Fruit fly (Drosophila melanogaster) ovary, adult (tissue): Measurements from ENCODE around the gene Cox17.

Source experiments
- CG17801 ChIP-seq: fragments of 200-800 bp; optimal IDR thresholded peaks from 2 replicates; lab custom pipeline; 2019; ENCODE audit warnings: missing biosample characterization, mild to moderate bottlenecking, missing genetic modification characterization, moderate library complexity; ENCODE audit not compliant: partially characterized antibody

Gene Cox17

dm6 chrX:15084580-15085138, at the start of gene Cox17:
Gene Cox17, minus strand, starts transcription at chrX:15084699.
- TF ChIP-seq CG17801 (GFP tag; lab: Kevin White, UChicago): peak; percentile 72

DNA sequence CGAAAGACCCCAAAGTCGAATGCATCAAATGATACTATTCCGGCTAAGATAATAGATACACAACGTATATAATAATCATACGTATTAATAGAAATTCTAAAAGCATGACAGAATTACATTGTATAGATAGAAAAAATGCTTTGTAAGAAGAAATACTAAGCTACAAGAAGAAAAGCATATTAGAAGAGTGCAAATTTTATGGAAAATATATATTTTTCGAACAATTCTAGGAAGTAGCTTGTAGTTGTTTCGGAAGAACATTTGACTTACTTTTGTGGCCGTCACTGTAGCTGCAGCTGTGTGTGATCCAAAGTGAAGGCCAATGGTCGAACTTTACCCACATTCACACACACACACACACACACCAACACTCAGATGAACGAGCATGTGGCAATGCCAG, 47.6 kb upstream of the Cox17 start:
- TF ChIP-seq CG17801 (GFP tag; lab: Kevin White, UChicago): peak; percentile 9

DNA sequence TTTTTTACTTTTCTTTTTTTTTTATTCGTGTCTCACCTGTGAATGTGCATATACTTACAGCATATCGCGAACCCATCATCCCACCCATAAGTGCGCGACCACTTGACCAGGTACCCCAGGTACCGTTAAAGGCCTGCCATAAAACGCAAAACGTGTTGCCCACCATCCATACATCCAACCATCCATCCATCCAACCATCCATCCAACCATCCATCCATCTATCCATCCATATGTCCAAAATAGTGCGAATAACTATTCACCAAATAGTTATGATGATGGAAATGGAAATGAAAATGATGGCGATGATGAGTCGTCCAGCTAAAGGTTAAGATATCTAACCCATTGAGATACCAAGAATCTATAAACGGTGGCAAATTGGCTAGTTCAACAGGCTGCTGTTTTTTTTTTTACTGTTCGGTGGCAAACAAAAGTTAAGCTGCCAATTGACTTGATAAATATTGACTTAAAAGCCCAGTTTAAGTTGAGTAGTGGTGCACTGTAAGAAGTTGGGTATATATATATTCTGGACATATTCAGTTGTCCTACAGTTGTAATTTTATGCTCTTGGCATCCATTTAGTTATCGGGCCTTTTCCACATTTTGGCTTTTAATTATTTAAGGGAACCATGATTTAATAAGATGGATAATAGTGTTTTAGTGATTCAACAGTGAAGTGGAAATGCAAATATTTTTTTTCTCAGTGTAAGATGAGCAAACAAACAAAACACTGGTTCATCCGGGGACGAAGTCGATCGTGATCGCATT, 43.6 kb upstream of the Cox17 start:
- TF ChIP-seq CG17801 (GFP tag; lab: Kevin White, UChicago): no peak

DNA sequence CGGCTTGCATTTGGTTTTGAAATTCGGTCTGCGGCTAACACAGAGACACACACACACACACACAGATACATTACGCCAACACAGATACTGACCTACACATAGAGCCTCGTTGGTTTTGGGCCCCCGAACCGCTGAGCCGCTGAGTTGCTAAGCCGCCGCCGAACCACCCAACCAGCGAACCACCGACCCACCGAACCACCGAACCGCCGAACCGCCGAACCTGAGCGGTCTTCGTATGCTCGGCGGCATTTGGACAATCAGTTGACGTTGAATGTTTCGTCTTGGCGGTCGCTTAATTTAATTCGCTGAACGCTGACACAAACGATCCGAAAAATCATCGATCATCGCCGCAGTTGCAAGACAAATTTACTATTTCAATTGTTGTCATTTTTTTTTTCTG, 41.0 kb upstream of the Cox17 start, which contains the start of gene drd:
Gene drd (plus strand): TSS at position 258 of the 400 bp plus-strand sequence.
- TF ChIP-seq CG17801 (GFP tag; lab: Kevin White, UChicago): no peak

- TF ChIP-seq CG17801 (GFP tag; lab: Kevin White, UChicago): no peak
These were observed 39.0 kb upstream of the Cox17 start for dm6 chrX:15123418-15123994.

DNA sequence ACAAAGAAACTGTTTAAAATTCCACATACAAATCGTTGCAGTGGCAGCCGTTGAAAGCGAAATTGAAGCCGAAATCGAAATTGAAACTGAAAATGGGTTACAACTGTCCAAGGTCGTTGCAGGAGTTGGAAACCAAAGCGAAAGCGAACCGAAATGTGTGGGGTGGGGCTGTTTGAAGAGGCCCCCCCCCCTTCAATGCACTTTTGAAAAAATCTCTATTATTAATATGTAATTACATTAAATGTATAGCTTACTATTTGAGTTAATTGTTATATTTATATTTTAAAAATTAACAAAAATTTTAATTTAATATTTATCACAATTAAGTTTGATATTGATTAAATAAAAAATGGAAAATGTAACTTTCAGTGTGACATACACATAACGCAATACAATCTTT, 37.2 kb upstream of the Cox17 start:
- no peak for TF ChIP-seq CG17801 (GFP tag; lab: Kevin White, UChicago)

dm6 chrX:15120116-15120515, 35.6 kb upstream of the Cox17 start:
- TF ChIP-seq CG17801 (GFP tag; lab: Kevin White, UChicago): peak; percentile 1

dm6 chrX:15116397-15116796, 31.9 kb upstream of the Cox17 start, which contains the start of gene Cyp4s3:
Gene Cyp4s3, minus strand, starts transcription at chrX:15116542.
- no peak for TF ChIP-seq CG17801 (GFP tag; lab: Kevin White, UChicago)

DNA sequence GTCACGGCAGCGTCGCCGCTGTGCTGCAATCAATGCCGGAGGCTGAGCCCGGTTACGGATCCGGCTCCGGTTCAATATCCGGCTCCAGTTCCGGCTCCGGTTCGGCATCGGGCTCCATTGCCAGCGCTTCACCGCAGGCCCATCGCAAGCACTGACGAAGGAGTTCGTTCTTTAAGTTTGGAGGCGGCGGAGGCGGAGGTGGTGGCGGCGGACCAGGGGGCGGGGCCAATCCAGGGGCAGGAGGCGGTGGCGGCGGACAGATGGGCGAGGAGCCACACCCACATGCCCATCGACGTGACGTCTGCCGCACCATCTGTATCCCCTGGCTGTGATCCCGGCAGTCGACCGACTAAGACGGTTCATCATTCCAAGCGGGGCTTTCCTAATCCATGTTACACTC, 27.4 kb upstream of the Cox17 start:
- TF ChIP-seq CG17801 (GFP tag; lab: Kevin White, UChicago): no peak

DNA sequence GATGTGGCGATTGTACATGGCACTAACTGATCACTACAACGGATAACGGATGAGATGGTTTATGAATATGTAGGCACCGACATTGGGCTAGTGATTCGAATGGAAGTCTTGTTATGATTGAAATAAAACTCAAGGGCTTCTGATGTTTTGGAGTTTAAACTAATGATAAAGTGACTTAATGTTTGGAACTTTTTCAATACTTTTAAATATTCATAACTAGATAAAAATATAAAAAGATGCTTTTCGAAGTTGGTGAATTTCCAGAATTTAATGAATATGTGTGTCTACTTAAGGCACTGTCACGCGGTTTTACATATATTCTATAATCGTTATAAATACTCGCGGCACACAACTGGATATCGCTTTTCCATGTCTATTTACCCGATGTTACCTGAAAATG, 11.4 kb upstream of the Cox17 start, which contains the start of gene CG9072:
Gene CG9072 (minus strand): TSS at position 101 of the 400 bp plus-strand sequence.
- no peak for TF ChIP-seq CG17801 (GFP tag; lab: Kevin White, UChicago)

dm6 chrX:15091159-15091558, 6.7 kb upstream of the Cox17 start:
- no peak for TF ChIP-seq CG17801 (GFP tag; lab: Kevin White, UChicago)

DNA sequence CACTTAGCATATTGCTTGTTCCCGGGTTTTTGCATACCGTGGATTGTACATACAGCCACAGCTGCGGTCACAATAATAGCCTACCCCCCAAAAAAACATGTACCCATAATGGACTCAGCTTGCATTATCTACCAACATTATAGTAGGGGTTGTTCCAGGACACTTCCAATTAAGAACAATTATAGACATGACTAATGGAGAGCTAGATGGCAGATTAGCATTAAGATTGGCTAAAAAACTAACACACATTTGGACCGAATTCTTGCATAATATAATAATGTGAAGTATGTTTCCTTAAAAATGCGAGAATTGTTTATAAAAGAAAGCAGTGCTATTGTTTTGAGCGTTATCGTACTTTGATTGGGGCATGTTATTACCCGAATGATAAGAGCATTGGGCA, 5.9 kb upstream of the Cox17 start:
- no peak for TF ChIP-seq CG17801 (GFP tag; lab: Kevin White, UChicago)

DNA sequence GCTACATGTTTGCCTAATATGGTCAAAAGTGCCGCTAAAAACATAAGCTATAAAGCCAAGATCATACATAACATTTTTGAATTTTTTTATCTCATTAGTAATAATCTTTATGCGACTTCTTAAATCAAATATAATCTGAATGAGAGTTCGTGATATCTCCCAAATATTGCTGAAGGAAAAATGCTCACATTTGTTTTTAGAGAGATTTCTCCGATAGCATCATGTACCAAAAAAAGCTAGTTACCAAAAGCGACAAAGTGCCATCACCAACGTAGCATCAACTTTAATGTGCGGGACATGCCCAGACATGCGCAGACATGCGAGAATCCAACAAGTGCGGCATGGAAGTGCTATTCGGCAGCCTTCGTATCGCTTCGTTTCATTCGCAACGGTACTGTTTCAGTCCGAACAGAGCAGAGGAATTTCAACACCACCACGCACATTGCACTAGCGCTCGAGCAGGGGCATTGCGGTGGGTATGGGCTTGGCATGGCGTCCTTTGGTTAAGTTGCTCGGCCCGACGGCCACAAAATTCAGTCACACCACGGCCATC, 4.7 kb upstream of the Cox17 start, which contains the start of gene Rab3-GEF:
Gene Rab3-GEF (plus strand): TSS at position 537 of the 553 bp plus-strand sequence.
- TF ChIP-seq CG17801 (GFP tag; lab: Kevin White, UChicago): no peak

dm6 chrX:15085777-15086510, 1.4 kb upstream of the Cox17 start, which contains the start of the genes CG15027 and Dbct:
Gene CG15027, minus strand, starts transcription at chrX:15085827.
Gene Dbct, plus strand, starts transcription at chrX:15086125.
- TF ChIP-seq CG17801 (GFP tag; lab: Kevin White, UChicago): peak; percentile 92
